Fruit fly (Drosophila melanogaster) whole organism, prepupa: ENCODE measurements around the gene CG45011.

Source experiments
- CG11902 ChIP-seq: fragments of 200-800 bp; sonication (Bioruptor generic); optimal IDR thresholded peaks from 3 replicates; lab custom pipeline; 2016; ENCODE audit warnings: missing biosample characterization, missing genetic modification characterization
- CG15336 ChIP-seq: fragments of 200-800 bp; sonication (Bioruptor generic); IDR thresholded peaks from 2 replicates; pipeline ENCODE4 v1.3.6; 2022; ENCODE audit warnings: missing biosample characterization, missing genetic modification characterization
- Gug ChIP-seq: fragments of 200-800 bp; sonication (Bioruptor generic); IDR thresholded peaks from 2 replicates; pipeline ENCODE4 v1.3.6; 2022; ENCODE audit warnings: missing biosample characterization, missing genetic modification characterization
- Hr4 ChIP-seq: fragments of 200-800 bp; sonication (Bioruptor generic); optimal IDR thresholded peaks from 3 replicates; lab custom pipeline; 2016; ENCODE audit warnings: missing biosample characterization, missing genetic modification characterization
- fkh ChIP-seq: fragments of 200-800 bp; sonication (Bioruptor generic); optimal IDR thresholded peaks from 3 replicates; lab custom pipeline; 2017; ENCODE audit warnings: missing biosample characterization, mild to moderate bottlenecking, missing genetic modification characterization, moderate library complexity
- pdm3 ChIP-seq: fragments of 200-800 bp; sonication (Bioruptor generic); optimal IDR thresholded peaks from 3 replicates; lab custom pipeline; 2016; ENCODE audit warnings: missing biosample characterization, missing genetic modification characterization

DNA sequence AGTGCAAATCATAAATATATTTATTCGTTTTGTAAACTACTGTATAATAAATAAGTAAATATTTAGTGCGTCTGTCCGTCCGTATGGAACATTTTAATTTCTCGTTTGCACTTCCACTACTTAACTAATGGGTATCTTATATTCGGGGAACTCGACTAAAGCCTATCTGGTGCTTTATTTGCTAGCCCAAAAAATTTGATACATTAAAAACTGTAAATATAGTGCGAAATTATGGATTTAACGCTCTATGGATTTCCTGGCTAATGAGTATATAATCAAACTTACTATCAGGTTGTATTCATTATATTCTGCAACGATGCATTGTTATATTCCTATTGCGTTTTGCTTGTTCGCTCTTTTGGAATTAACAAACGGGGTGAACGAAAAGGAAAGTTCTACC is 3.1 kb downstream of the CG45011 start, which contains the start of gene Sfp33A4:
- TF ChIP-seq Gug (GFP tag; lab: Robert Waterston, UW) (no peak), CG15336 (no peak), pdm3 (GFP tag; lab: Kevin White, UChicago) (no peak), CG11902 (GFP tag; lab: Kevin White, UChicago) (no peak), Hr4 (GFP tag; lab: Kevin White, UChicago) (no peak), fkh (no peak)
